Fruit fly (Drosophila melanogaster) Kc167 (cell line): ENCODE measurements around the gene Mbs.

Experiments used
- Sin3A ChIP-seq: fragments of >200 bp; optimal IDR thresholded peaks from 2 replicates; lab custom pipeline; 2018; ENCODE audit warnings: missing external identifiers
- psq ChIP-seq: fragments of >200 bp; optimal IDR thresholded peaks from 2 replicates; lab custom pipeline; 2017; ENCODE audit warnings: missing external identifiers
- ttk ChIP-seq: sonication (Bioruptor generic); optimal IDR thresholded peaks from 2 replicates; lab custom pipeline; 2017; ENCODE audit warnings: missing external identifiers

DNA sequence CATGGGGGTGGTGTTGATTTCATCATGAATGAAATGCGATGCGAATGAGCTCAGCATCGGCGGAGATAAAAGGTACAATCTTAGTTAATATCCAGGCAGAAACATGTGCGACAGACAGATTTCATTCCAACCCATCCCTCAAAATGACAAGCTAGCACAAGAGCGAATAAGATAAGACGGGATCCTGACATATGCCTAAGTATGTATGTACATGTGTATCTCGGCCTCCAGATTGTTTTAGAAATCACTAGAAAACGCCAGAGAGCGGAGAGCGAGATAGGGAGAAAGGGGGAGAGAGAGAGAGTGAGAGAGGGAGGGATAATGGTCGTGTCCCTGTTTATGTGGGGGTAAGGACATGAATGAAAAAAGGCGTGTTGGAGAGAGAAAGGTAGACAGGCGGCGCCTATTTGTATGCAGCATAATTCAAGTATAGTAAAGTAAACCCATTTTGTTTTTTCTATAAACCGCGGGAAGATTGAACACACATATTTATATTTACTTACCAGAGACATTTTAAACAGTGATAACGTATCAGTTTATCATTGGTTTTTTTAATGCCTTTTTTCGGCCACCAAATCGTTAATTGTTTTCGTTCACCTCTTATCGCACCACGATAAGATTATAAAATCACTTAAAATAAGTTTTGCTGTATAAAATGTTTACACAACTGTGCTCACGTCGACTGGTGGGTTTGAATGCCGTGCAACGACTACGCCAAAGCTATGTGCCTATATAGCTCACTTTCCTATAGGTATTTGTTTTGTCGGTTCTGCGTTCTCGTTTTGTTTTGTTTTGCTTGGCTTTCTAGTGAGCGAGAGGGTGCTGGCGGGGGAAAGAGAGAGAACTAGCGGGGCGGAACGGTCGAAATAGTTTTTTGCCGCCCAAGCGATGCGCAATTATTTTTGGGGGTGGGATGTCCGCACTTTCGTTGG, 1.5 kb upstream of the Mbs start:
- TF ChIP-seq psq (no peak), Sin3A (lab: Kevin White, UChicago) (no peak), ttk (no peak)
